Fruit fly (Drosophila melanogaster) whole organism, embryonic: ENCODE measurements around the gene Rdh.

Experiments used
- Aef1 ChIP-seq: fragments of 200-800 bp; sonication (Bioruptor generic); IDR thresholded peaks from 3 replicates; pipeline ENCODE4 v1.3.6; 2022; ENCODE audit warnings: missing biosample characterization, missing genetic modification characterization
- Awh ChIP-seq: fragments of 200-800 bp; sonication (Bioruptor generic); IDR thresholded peaks from 2 replicates; pipeline ENCODE4, ENCODE4 v1.3.6; 2022; ENCODE audit warnings: missing biosample characterization, missing genetic modification characterization
- Bdp1 ChIP-seq: fragments of 200-800 bp; sonication (Bioruptor generic); optimal IDR thresholded peaks from 3 replicates; lab custom pipeline; 2016; ENCODE audit warnings: missing biosample characterization, missing genetic modification characterization
- BtbVII ChIP-seq: fragments of 200-800 bp; sonication (Bioruptor generic); optimal IDR thresholded peaks from 3 replicates; lab custom pipeline; 2017; ENCODE audit warnings: missing biosample characterization, mild to moderate bottlenecking, missing genetic modification characterization
- CG10321 ChIP-seq: fragments of 200-800 bp; sonication (Bioruptor generic); IDR thresholded peaks from 2 replicates; pipeline ENCODE4 v1.3.6; 2022; ENCODE audit warnings: missing biosample characterization, missing genetic modification characterization
- CG12659 ChIP-seq: fragments of 200-800 bp; sonication (Bioruptor generic); optimal IDR thresholded peaks from 3 replicates; lab custom pipeline; 2017; ENCODE audit warnings: mild to moderate bottlenecking, missing biosample characterization, missing genetic modification reagents, missing genetic modification characterization
- CG14441 ChIP-seq: fragments of 200-800 bp; sonication (Bioruptor generic); IDR thresholded peaks from 2 replicates; pipeline ENCODE4 v1.3.6; 2022; ENCODE audit warnings: missing biosample characterization, missing genetic modification characterization
- CG15479 ChIP-seq: fragments of 200-800 bp; sonication (Bioruptor generic); optimal IDR thresholded peaks from 3 replicates; lab custom pipeline; 2019; ENCODE audit warnings: missing biosample characterization, mild to moderate bottlenecking, missing genetic modification characterization, moderate library complexity
- CG18262 ChIP-seq: fragments of 200-800 bp; optimal IDR thresholded peaks from 3 replicates; lab custom pipeline; 2019; ENCODE audit warnings: missing biosample characterization, mild to moderate bottlenecking, missing genetic modification characterization, moderate library complexity
- CG2678 ChIP-seq: fragments of 200-800 bp; sonication (Bioruptor generic); optimal IDR thresholded peaks from 3 replicates; lab custom pipeline; 2019; ENCODE audit warnings: missing biosample characterization, mild to moderate bottlenecking, missing genetic modification characterization, moderate library complexity
- CG30403 ChIP-seq: fragments of 200-800 bp; sonication (Bioruptor generic); optimal IDR thresholded peaks from 3 replicates; lab custom pipeline; 2016; ENCODE audit warnings: missing biosample characterization, missing genetic modification characterization
- CG32767 ChIP-seq: fragments of 200-800 bp; sonication (Bioruptor generic); IDR thresholded peaks from 2 replicates; pipeline ENCODE4 v1.3.6; 2022; ENCODE audit warnings: missing biosample characterization, missing genetic modification characterization
- CG5953 ChIP-seq: fragments of 200-800 bp; sonication (Bioruptor generic); IDR thresholded peaks from 2 replicates; pipeline ENCODE4 v1.3.6; 2022; ENCODE audit warnings: missing biosample characterization, missing genetic modification characterization
- CG6175 ChIP-seq: fragments of 200-800 bp; sonication (Bioruptor generic); IDR thresholded peaks from 3 replicates; pipeline ENCODE4 v1.3.6; 2022; ENCODE audit warnings: missing biosample characterization, missing genetic modification characterization
- CG8388 ChIP-seq: fragments of 200-800 bp; sonication (Bioruptor generic); optimal IDR thresholded peaks from 2 replicates; lab custom pipeline; 2019; ENCODE audit warnings: missing biosample characterization, mild to moderate bottlenecking, missing genetic modification characterization, moderate library complexity
- CG9215 ChIP-seq: fragments of 200-800 bp; sonication (Bioruptor generic); IDR thresholded peaks from 2 replicates; pipeline ENCODE4 v1.3.6; 2022; ENCODE audit warnings: missing biosample characterization, missing genetic modification characterization
- CG9817 ChIP-seq: fragments of 200-800 bp; sonication (Bioruptor generic); optimal IDR thresholded peaks from 2 replicates; lab custom pipeline; 2018; ENCODE audit warnings: missing biosample characterization, mild to moderate bottlenecking, missing genetic modification characterization, moderate library complexity
- H15 ChIP-seq: fragments of 200-800 bp; sonication (Bioruptor generic); IDR thresholded peaks from 3 replicates; pipeline ENCODE4 v1.3.6; 2022; ENCODE audit warnings: missing biosample characterization, missing genetic modification characterization
- MBD-R2 ChIP-seq: fragments of 200-800 bp; sonication (Bioruptor generic); IDR thresholded peaks from 2 replicates; pipeline ENCODE4 v1.3.6; 2022; ENCODE audit warnings: missing biosample characterization, missing genetic modification characterization
- Mrtf ChIP-seq: fragments of 200-800 bp; sonication (Bioruptor generic); IDR thresholded peaks from 3 replicates; pipeline ENCODE4 v1.3.6; 2022; ENCODE audit warnings: missing biosample characterization, missing genetic modification characterization
- Pdp1 ChIP-seq, 2 experiments: fragments of 200-800 bp; sonication (Bioruptor generic); optimal IDR thresholded peaks; 3 replicates each; lab custom pipeline; 2016; ENCODE audit warnings: missing biosample characterization in 2 of 2, missing genetic modification characterization in 2 of 2, mild to moderate bottlenecking in 1 of 2, moderate library complexity in 1 of 2
- Sox102F ChIP-seq: fragments of 200-800 bp; sonication (Bioruptor generic); optimal IDR thresholded peaks from 2 replicates; lab custom pipeline; 2018; ENCODE audit warnings: missing biosample characterization, mild to moderate bottlenecking, missing genetic modification characterization, moderate library complexity
- Ssrp ChIP-seq: fragments of 200-800 bp; sonication (Bioruptor generic); optimal IDR thresholded peaks from 2 replicates; lab custom pipeline; 2018; ENCODE audit warnings: missing biosample characterization, mild to moderate bottlenecking, missing genetic modification characterization, moderate library complexity
- Tbp ChIP-seq: fragments of >200 bp; optimal IDR thresholded peaks from 2 replicates; lab custom pipeline; 2018; ENCODE audit warnings: missing biosample characterization, missing genetic modification characterization
- Trl ChIP-seq, 3 experiments: fragments of >200 bp in 2 of 3; fragments of 200-800 bp in 1 of 3; sonication (Bioruptor generic) in 1 of 3; optimal IDR thresholded peaks; 2 replicates in 1 of 3; 3 replicates in 2 of 3; lab custom pipeline; 2016 to 2017; ENCODE audit warnings: missing biosample characterization in 1 of 3, missing genetic modification characterization in 1 of 3
- Vsx1 ChIP-seq: fragments of 200-800 bp; sonication (Bioruptor generic); optimal IDR thresholded peaks from 2 replicates; lab custom pipeline; 2017; ENCODE audit warnings: missing biosample characterization, mild to moderate bottlenecking, missing genetic modification characterization, missing genetic modification reagents
- Xbp1 ChIP-seq: fragments of 200-800 bp; sonication (Bioruptor generic); optimal IDR thresholded peaks from 3 replicates; lab custom pipeline; 2016; ENCODE audit warnings: missing biosample characterization, mild to moderate bottlenecking, missing genetic modification characterization
- caup ChIP-seq: fragments of 200-800 bp; sonication (Bioruptor generic); optimal IDR thresholded peaks from 3 replicates; lab custom pipeline; 2017; ENCODE audit warnings: missing biosample characterization, mild to moderate bottlenecking, missing genetic modification characterization, moderate library complexity; ENCODE audit not compliant: severe bottlenecking
- dimm ChIP-seq: fragments of 200-800 bp; sonication (Bioruptor generic); IDR thresholded peaks from 2 replicates; pipeline ENCODE4 v1.3.6; 2022; ENCODE audit warnings: missing biosample characterization, missing genetic modification characterization
- exex ChIP-seq: fragments of 200-800 bp; sonication (Bioruptor generic); optimal IDR thresholded peaks from 4 replicates; lab custom pipeline; 2018; ENCODE audit warnings: missing biosample characterization, mild to moderate bottlenecking, missing genetic modification characterization, moderate library complexity
- fru ChIP-seq: fragments of >200 bp; optimal IDR thresholded peaks from 2 replicates; lab custom pipeline; 2017
- kni ChIP-seq: fragments of 200-800 bp; sonication (Bioruptor generic); optimal IDR thresholded peaks from 3 replicates; lab custom pipeline; 2017; ENCODE audit warnings: mild to moderate bottlenecking, missing biosample characterization, missing genetic modification reagents, missing genetic modification characterization
- lmd ChIP-seq: fragments of 200-800 bp; sonication (Bioruptor generic); IDR thresholded peaks from 2 replicates; pipeline ENCODE4 v1.3.6; 2022; ENCODE audit warnings: missing biosample characterization, missing genetic modification characterization
- nerfin-1 ChIP-seq: fragments of 200-800 bp; sonication (Bioruptor generic); optimal IDR thresholded peaks from 3 replicates; lab custom pipeline; 2019; ENCODE audit warnings: missing biosample characterization, mild to moderate bottlenecking, missing genetic modification characterization, moderate library complexity
- pan ChIP-seq, 4 experiments: fragments of >200 bp in 3 of 4; fragments of 200-800 bp in 1 of 4; sonication (Bioruptor generic) in 1 of 4; optimal IDR thresholded peaks in 3 of 4; IDR thresholded peaks in 1 of 4; 2 replicates each; pipeline versions ENCODE4 v1.3.6 to Lab custom; 2017 to 2022; ENCODE audit warnings: missing biosample characterization in 2 of 4, missing genetic modification characterization in 2 of 4, mixed read lengths in 1 of 4
- sd ChIP-seq: fragments of 200-800 bp; sonication (Bioruptor generic); optimal IDR thresholded peaks from 3 replicates; lab custom pipeline; 2018; ENCODE audit warnings: missing biosample characterization, mild to moderate bottlenecking, missing genetic modification characterization, moderate library complexity
- seq ChIP-seq: fragments of 200-800 bp; sonication (Bioruptor generic); IDR thresholded peaks from 2 replicates; pipeline ENCODE4 v1.3.6; 2022; ENCODE audit warnings: missing biosample characterization, missing genetic modification characterization
- sqz ChIP-seq: fragments of 200-800 bp; sonication (Bioruptor generic); optimal IDR thresholded peaks from 3 replicates; lab custom pipeline; 2018; ENCODE audit warnings: missing biosample characterization, mild to moderate bottlenecking, missing genetic modification characterization
- wor ChIP-seq: fragments of 200-800 bp; sonication (Bioruptor generic); IDR thresholded peaks from 2 replicates; pipeline ENCODE4 v1.3.6; 2022; ENCODE audit warnings: missing biosample characterization, missing genetic modification characterization

The Rdh gene

dm6 chr3L:3786344-3787076 lies 38.7 kb upstream of the Rdh start (continued):
- TF ChIP-seq H15 (0 out of 3 replicates have a peak, but pooled peaks have one; percentile 19), CG6175 (peak; percentile 44; the same call in 1 of the 3 replicates), Aef1 (peak; percentile 33; the same call in 1 of the 3 replicates), pan (optimal IDR thresholded peaks at IDR 0.05; lab: Kevin White, UChicago) (no peak), pan (GFP tag; optimal IDR thresholded peaks at IDR 0.05 in 1 of 2, IDR thresholded peaks at IDR 0.05 in 1 of 2) (peak in 1 of 2 experiments; percentile 58), Sox102F (GFP tag; lab: Kevin White, UChicago) (peak; percentile 84), sqz (GFP tag; lab: Kevin White, UChicago) (no peak), Bdp1 (GFP tag; lab: Kevin White, UChicago) (no peak), CG14441 (peak; percentile 48; the same call in 1 of the 2 replicates), Tbp (GFP tag; lab: Kevin White, UChicago) (no peak), CG9215 (GFP tag; lab: Robert Waterston, UW) (peak; percentile 33; the same call in 1 of the 2 replicates), fru (lab: Kevin White, UChicago) (no peak), CG5953 (GFP tag; lab: Robert Waterston, UW) (0 out of 2 replicates have a peak, but pooled peaks have one; percentile 5), Vsx1 (GFP tag; lab: Kevin White, UChicago) (peak; percentile 25), CG30403 (GFP tag; lab: Kevin White, UChicago) (peak; percentile 53), exex (tag; lab: Kevin White, UChicago) (peak; percentile 77), lmd (GFP tag; lab: Robert Waterston, UW) (peak; percentile 54), dimm (peak; percentile 42; the same call in 1 of the 2 replicates), CG8388 (peak; percentile 71), CG18262 (tag; lab: Kevin White, UChicago) (peak; percentile 48), Pdp1 (GFP tag; optimal IDR thresholded peaks at IDR 0.05; lab: Kevin White, UChicago) (peak in 1 of 2 experiments; percentile 8), CG2678 (tag; lab: Kevin White, UChicago) (peak; percentile 71), CG9817 (tag; lab: Kevin White, UChicago) (peak; percentile 41), CG12659 (peak; percentile 43), Xbp1 (GFP tag; lab: Kevin White, UChicago) (peak; percentile 51), seq (GFP tag; lab: Robert Waterston, UW) (peak; percentile 59), CG32767 (GFP tag; lab: Robert Waterston, UW) (peak; percentile 51; the same call in 1 of the 2 replicates), caup (GFP tag; lab: Kevin White, UChicago) (no peak), MBD-R2 (GFP tag; lab: Robert Waterston, UW) (peak; percentile 21; the same call in 1 of the 2 replicates), Ssrp (tag; lab: Kevin White, UChicago) (peak; percentile 60), CG15479 (GFP tag; lab: Kevin White, UChicago) (peak; percentile 17)

DNA sequence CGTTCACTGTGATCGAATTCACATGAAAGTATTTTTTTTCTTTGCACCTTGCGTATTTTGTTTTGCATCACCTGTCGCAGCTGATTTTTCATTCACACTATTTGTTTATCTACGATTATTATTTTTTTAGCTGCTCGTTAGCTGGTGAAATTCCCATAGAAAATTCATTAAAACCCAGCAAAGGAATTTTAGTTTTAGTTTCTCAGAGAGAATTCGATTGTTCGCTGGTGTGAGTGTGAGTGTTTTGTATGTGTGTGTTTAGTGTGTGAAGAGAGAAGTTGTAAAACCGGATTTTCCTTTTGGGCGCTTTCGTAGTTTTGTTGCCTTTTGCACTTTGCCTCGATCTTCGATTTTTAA lies 38.2 kb upstream of the Rdh start:
- peak; percentile 45 for TF ChIP-seq kni (GFP tag; lab: Kevin White, UChicago)
- TF ChIP-seq Trl (optimal IDR thresholded peaks at IDR 0.05; lab: Kevin White, UChicago) = peak; percentile 33 to 36
- no peak for TF ChIP-seq Trl (GFP tag; optimal IDR thresholded peaks at IDR 0.05; lab: Kevin White, UChicago)
- TF ChIP-seq nerfin-1 (tag; lab: Kevin White, UChicago) = peak; percentile 89
- no peak for TF ChIP-seq CG10321 (GFP tag; lab: Robert Waterston, UW)
- TF ChIP-seq Awh (GFP tag; lab: Robert Waterston, UW) = 0 out of 2 replicates have a peak, but pooled peaks have one; percentile 5
- TF ChIP-seq BtbVII (GFP tag; lab: Kevin White, UChicago) = no peak
- peak; percentile 79 for TF ChIP-seq sd (tag; lab: Kevin White, UChicago)
- TF ChIP-seq wor = 0 out of 2 replicates have a peak, but pooled peaks have one; percentile 6
- TF ChIP-seq Mrtf (GFP tag; lab: Robert Waterston, UW) = 0 out of 3 replicates have a peak, but pooled peaks have one; percentile 2
